Fruit fly (Drosophila melanogaster) whole organism, wandering third instar larva: Measurements from ENCODE around the gene Or65c.

Experiments used
- Abd-B ChIP-seq: fragments of >200 bp; optimal IDR thresholded peaks from 2 replicates; lab custom pipeline; 2017; ENCODE audit warnings: missing biosample characterization, missing genetic modification characterization
- Hr78 ChIP-seq: fragments of >200 bp; optimal IDR thresholded peaks from 2 replicates; lab custom pipeline; 2017; ENCODE audit warnings: missing biosample characterization, missing genetic modification characterization
- dmrt93B ChIP-seq: fragments of 200-800 bp; sonication (Bioruptor generic); optimal IDR thresholded peaks from 2 replicates; lab custom pipeline; 2018; ENCODE audit warnings: missing biosample characterization, mild to moderate bottlenecking, missing genetic modification characterization
- lola ChIP-seq: fragments of >200 bp; optimal IDR thresholded peaks from 2 replicates; lab custom pipeline; 2017; ENCODE audit warnings: missing biosample characterization, missing genetic modification characterization
- pan ChIP-seq: fragments of >200 bp; optimal IDR thresholded peaks from 2 replicates; lab custom pipeline; 2017
- psq ChIP-seq: fragments of 200-800 bp; sonication (Bioruptor generic); optimal IDR thresholded peaks from 3 replicates; lab custom pipeline; 2017; ENCODE audit warnings: missing biosample characterization, mild to moderate bottlenecking, missing genetic modification characterization, moderate library complexity
- tai ChIP-seq: sonication (Bioruptor generic); optimal IDR thresholded peaks from 2 replicates; lab custom pipeline; 2016; ENCODE audit warnings: missing biosample characterization, missing genetic modification characterization
- usp ChIP-seq: fragments of >200 bp; optimal IDR thresholded peaks from 2 replicates; lab custom pipeline; 2017; ENCODE audit warnings: missing biosample characterization, missing genetic modification characterization
- woc ChIP-seq: sonication (Bioruptor generic); optimal IDR thresholded peaks from 2 replicates; lab custom pipeline; 2016; ENCODE audit warnings: missing biosample characterization, mild to moderate bottlenecking, missing genetic modification characterization

dm6 chr3L:6344243-6344642 lies 16.8 kb downstream of the Or65c start:
- TF ChIP-seq lola (no peak), psq (GFP tag; lab: Kevin White, UChicago) (peak; percentile 5), usp (no peak), pan (lab: Kevin White, UChicago) (no peak), Abd-B (GFP tag; lab: Kevin White, UChicago) (no peak), dmrt93B (GFP tag; lab: Kevin White, UChicago) (no peak), tai (no peak), Hr78 (no peak), woc (GFP tag; lab: Kevin White, UChicago) (peak; percentile 15)
